Worm (Caenorhabditis elegans): ENCODE results near the gene gei-3.

DNA sequence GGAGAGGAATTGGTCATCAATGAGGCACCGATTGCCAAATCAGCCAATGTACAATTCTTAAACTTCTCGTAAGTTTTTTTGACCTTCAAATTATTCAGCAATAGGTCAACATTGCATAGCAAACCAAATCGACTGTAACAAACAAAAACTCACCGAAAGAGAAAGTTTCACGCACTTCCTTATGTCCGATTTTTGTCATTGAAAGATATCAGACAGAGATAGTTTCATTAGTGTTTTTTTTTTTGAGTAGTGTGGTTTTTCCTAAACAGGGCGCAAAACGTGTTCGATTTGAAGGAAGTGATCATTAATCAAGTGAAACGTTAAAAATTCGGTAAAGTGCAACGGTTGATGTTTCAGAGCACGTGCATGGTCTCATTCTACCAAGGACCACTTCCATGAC lies 30.7 kb upstream of the gei-3 start:
- no peak for TF ChIP-seq aly-2 (tag; optimal IDR thresholded peaks at IDR 0.05)
- no peak for TF ChIP-seq dmd-4 (tag; optimal IDR thresholded peaks at IDR 0.05)
- TF ChIP-seq ama-1 (optimal IDR thresholded peaks at IDR 0.05): no peak
- no peak for TF ChIP-seq ztf-11 (tag; optimal IDR thresholded peaks at IDR 0.05)
- no peak for TF ChIP-seq nhr-237 (tag; optimal IDR thresholded peaks at IDR 0.05)
- TF ChIP-seq unc-39 (tag; optimal IDR thresholded peaks at IDR 0.05): no peak
- no peak for TF ChIP-seq unc-62 (GFP tag; optimal IDR thresholded peaks at IDR 0.05)
